Fruit fly (Drosophila melanogaster) whole organism, embryonic: ENCODE measurements around the gene Actn.

ENCODE experiments used
- CG10147 ChIP-seq: fragments of 200-800 bp; sonication (Bioruptor generic); optimal IDR thresholded peaks from 2 replicates; lab custom pipeline; 2019; ENCODE audit warnings: missing biosample characterization, mild to moderate bottlenecking, missing genetic modification characterization, moderate library complexity
- CG1024 ChIP-seq: fragments of 200-800 bp; sonication (Bioruptor generic); IDR thresholded peaks from 2 replicates; pipeline ENCODE4 v1.3.6; 2022; ENCODE audit warnings: missing biosample characterization, missing genetic modification characterization
- CG11504 ChIP-seq: fragments of 200-800 bp; sonication (Bioruptor generic); optimal IDR thresholded peaks from 3 replicates; lab custom pipeline; 2019; ENCODE audit warnings: missing biosample characterization, mild to moderate bottlenecking, missing genetic modification characterization, moderate library complexity
- CG11723 ChIP-seq: fragments of 200-800 bp; sonication (Bioruptor generic); optimal IDR thresholded peaks from 2 replicates; lab custom pipeline; 2017; ENCODE audit warnings: missing biosample characterization, mild to moderate bottlenecking, missing genetic modification characterization
- CG1233 ChIP-seq: fragments of 200-800 bp; sonication (Bioruptor generic); optimal IDR thresholded peaks from 4 replicates; lab custom pipeline; 2018; ENCODE audit warnings: missing biosample characterization, mild to moderate bottlenecking, missing genetic modification characterization
- CG13123 ChIP-seq: fragments of 200-800 bp; sonication (Bioruptor generic); optimal IDR thresholded peaks from 2 replicates; lab custom pipeline; 2016; ENCODE audit warnings: missing biosample characterization, missing genetic modification characterization
- CG13296 ChIP-seq: fragments of 200-800 bp; sonication (Bioruptor generic); optimal IDR thresholded peaks from 3 replicates; lab custom pipeline; 2018; ENCODE audit warnings: missing biosample characterization, mild to moderate bottlenecking, missing genetic modification characterization
- CG14710 ChIP-seq: fragments of 200-800 bp; sonication (Bioruptor generic); optimal IDR thresholded peaks from 3 replicates; lab custom pipeline; 2019; ENCODE audit warnings: missing biosample characterization, mild to moderate bottlenecking, missing genetic modification characterization, moderate library complexity
- CG16863 ChIP-seq: fragments of 200-800 bp; sonication (Bioruptor generic); optimal IDR thresholded peaks from 3 replicates; lab custom pipeline; 2016; ENCODE audit warnings: missing biosample characterization, missing genetic modification characterization
- CG18764 ChIP-seq: fragments of 200-800 bp; sonication (Bioruptor generic); optimal IDR thresholded peaks from 3 replicates; lab custom pipeline; 2016; ENCODE audit warnings: missing biosample characterization, missing genetic modification characterization
- CG34422 ChIP-seq: fragments of 200-800 bp; sonication (Bioruptor generic); IDR thresholded peaks from 3 replicates; pipeline ENCODE4 v1.3.6; 2022; ENCODE audit warnings: missing biosample characterization, missing genetic modification characterization
- CG4617 ChIP-seq: fragments of 200-800 bp; sonication (Bioruptor generic); optimal IDR thresholded peaks from 3 replicates; lab custom pipeline; 2016; ENCODE audit warnings: missing biosample characterization, missing genetic modification characterization, borderline replicate concordance
- CG5245 ChIP-seq: fragments of 200-800 bp; sonication (Bioruptor generic); optimal IDR thresholded peaks from 3 replicates; lab custom pipeline; 2016; ENCODE audit warnings: missing biosample characterization, missing genetic modification characterization
- CG6254 ChIP-seq: fragments of 200-800 bp; sonication (Bioruptor generic); optimal IDR thresholded peaks from 3 replicates; lab custom pipeline; 2017; ENCODE audit warnings: mild to moderate bottlenecking, missing biosample characterization, missing genetic modification reagents, missing genetic modification characterization
- CG6654 ChIP-seq: fragments of 200-800 bp; sonication (Bioruptor generic); optimal IDR thresholded peaks from 2 replicates; lab custom pipeline; 2017; ENCODE audit warnings: missing biosample characterization, mild to moderate bottlenecking, missing genetic modification characterization
- CG6854 ChIP-seq: fragments of 200-800 bp; sonication (Bioruptor generic); optimal IDR thresholded peaks from 3 replicates; lab custom pipeline; 2017; ENCODE audit warnings: missing biosample characterization, mild to moderate bottlenecking, missing genetic modification characterization
- CG8281 ChIP-seq: fragments of 200-800 bp; sonication (Bioruptor generic); optimal IDR thresholded peaks from 2 replicates; lab custom pipeline; 2018; ENCODE audit warnings: missing biosample characterization, mild to moderate bottlenecking, missing genetic modification characterization, moderate library complexity
- CG9817 ChIP-seq: fragments of 200-800 bp; sonication (Bioruptor generic); optimal IDR thresholded peaks from 2 replicates; lab custom pipeline; 2018; ENCODE audit warnings: missing biosample characterization, mild to moderate bottlenecking, missing genetic modification characterization, moderate library complexity
- Doc3 ChIP-seq: fragments of 200-800 bp; sonication (Bioruptor generic); IDR thresholded peaks from 3 replicates; pipeline ENCODE4 v1.3.6; 2022; ENCODE audit warnings: missing biosample characterization, missing genetic modification characterization; ENCODE audit not compliant: partially characterized antibody
- Dref ChIP-seq: fragments of 200-800 bp; sonication (Bioruptor generic); IDR thresholded peaks from 2 replicates; pipeline ENCODE4 v1.3.6; 2022; ENCODE audit warnings: missing biosample characterization, missing genetic modification characterization
- HLH3B ChIP-seq: fragments of 200-800 bp; sonication (Bioruptor generic); IDR thresholded peaks from 2 replicates; pipeline ENCODE4 v1.3.6; 2022; ENCODE audit warnings: missing biosample characterization, missing genetic modification characterization
- HLH4C ChIP-seq: fragments of 200-800 bp; sonication (Bioruptor generic); IDR thresholded peaks from 3 replicates; pipeline ENCODE4 v1.3.6; 2022; ENCODE audit warnings: missing biosample characterization, missing genetic modification characterization; ENCODE audit not compliant: partially characterized antibody
- Meics ChIP-seq: fragments of 200-800 bp; sonication (Bioruptor generic); optimal IDR thresholded peaks from 2 replicates; lab custom pipeline; 2017; ENCODE audit warnings: missing biosample characterization, mild to moderate bottlenecking, missing genetic modification characterization
- Mes4 ChIP-seq: fragments of 200-800 bp; sonication (Bioruptor generic); optimal IDR thresholded peaks from 2 replicates; lab custom pipeline; 2016; ENCODE audit warnings: missing biosample characterization, missing genetic modification characterization
- Ssrp ChIP-seq: fragments of 200-800 bp; sonication (Bioruptor generic); optimal IDR thresholded peaks from 2 replicates; lab custom pipeline; 2018; ENCODE audit warnings: missing biosample characterization, mild to moderate bottlenecking, missing genetic modification characterization, moderate library complexity
- Stat92E ChIP-seq, 3 experiments: fragments of >200 bp in 2 of 3; fragments of 200-800 bp in 1 of 3; sonication (Bioruptor generic) in 1 of 3; optimal IDR thresholded peaks; 2 replicates each; lab custom pipeline; 2017 to 2019; ENCODE audit warnings: missing biosample characterization in 3 of 3, missing genetic modification characterization in 3 of 3, mild to moderate bottlenecking in 1 of 3, moderate library complexity in 1 of 3
- ash1 ChIP-seq: fragments of 200-800 bp; sonication (Bioruptor generic); optimal IDR thresholded peaks from 2 replicates; lab custom pipeline; 2018; ENCODE audit warnings: missing biosample characterization, mild to moderate bottlenecking, missing genetic modification characterization
- az2 ChIP-seq: fragments of 200-800 bp; sonication (Bioruptor generic); optimal IDR thresholded peaks from 3 replicates; lab custom pipeline; 2016; ENCODE audit warnings: missing biosample characterization, missing genetic modification characterization
- bbx ChIP-seq: fragments of 200-800 bp; sonication (Bioruptor generic); IDR thresholded peaks from 2 replicates; pipeline ENCODE4 v1.3.6; 2022; ENCODE audit warnings: missing biosample characterization, missing genetic modification characterization; ENCODE audit not compliant: partially characterized antibody
- chinmo ChIP-seq: fragments of 200-800 bp; sonication (Bioruptor generic); IDR thresholded peaks from 4 replicates; pipeline ENCODE4 v1.3.6; 2022; ENCODE audit warnings: missing biosample characterization, missing genetic modification characterization; ENCODE audit not compliant: partially characterized antibody
- chm ChIP-seq: fragments of 200-800 bp; sonication (Bioruptor generic); IDR thresholded peaks from 2 replicates; pipeline ENCODE4 v1.3.6; 2022; ENCODE audit warnings: missing biosample characterization, missing genetic modification characterization
- dm ChIP-seq: fragments of 200-800 bp; sonication (Bioruptor generic); optimal IDR thresholded peaks from 3 replicates; lab custom pipeline; 2016; ENCODE audit warnings: missing biosample characterization, missing genetic modification characterization
- fd3F ChIP-seq: fragments of 200-800 bp; sonication (Bioruptor generic); optimal IDR thresholded peaks from 2 replicates; lab custom pipeline; 2018; ENCODE audit warnings: missing biosample characterization, mild to moderate bottlenecking, missing genetic modification characterization, moderate library complexity
- gro ChIP-seq: fragments of 200-800 bp; sonication (Bioruptor generic); optimal IDR thresholded peaks from 2 replicates; lab custom pipeline; 2016; ENCODE audit warnings: missing biosample characterization, missing genetic modification characterization
- gsb-n ChIP-seq: fragments of 200-800 bp; sonication (Bioruptor generic); optimal IDR thresholded peaks from 3 replicates; lab custom pipeline; 2018; ENCODE audit warnings: missing biosample characterization, mild to moderate bottlenecking, missing genetic modification characterization
- hb ChIP-seq: fragments of 200-800 bp; sonication (Bioruptor generic); IDR thresholded peaks from 3 replicates; pipeline ENCODE4 v1.3.6; 2022; ENCODE audit warnings: missing biosample characterization, missing genetic modification characterization; ENCODE audit not compliant: partially characterized antibody
- lab ChIP-seq: fragments of 200-800 bp; sonication (Bioruptor generic); optimal IDR thresholded peaks from 3 replicates; lab custom pipeline; 2017; ENCODE audit warnings: missing biosample characterization, missing genetic modification characterization, mild to moderate bottlenecking, moderate library complexity, missing genetic modification reagents
- mam ChIP-seq: fragments of 200-800 bp; sonication (Bioruptor generic); optimal IDR thresholded peaks from 3 replicates; lab custom pipeline; 2016; ENCODE audit warnings: missing biosample characterization, missing genetic modification characterization
- otp ChIP-seq: fragments of 200-800 bp; sonication (Bioruptor generic); IDR thresholded peaks from 3 replicates; pipeline ENCODE4, ENCODE4 v1.3.6; 2022; ENCODE audit warnings: missing biosample characterization, missing genetic modification characterization
- pum ChIP-seq: fragments of 200-800 bp; sonication (Bioruptor generic); optimal IDR thresholded peaks from 2 replicates; lab custom pipeline; 2016; ENCODE audit warnings: missing biosample characterization, missing genetic modification characterization
- rib ChIP-seq: fragments of 200-800 bp; sonication (Bioruptor generic); IDR thresholded peaks from 2 replicates; pipeline ENCODE4 v1.3.6; 2022; ENCODE audit warnings: missing biosample characterization, missing genetic modification characterization
- salm ChIP-seq: fragments of 200-800 bp; sonication (Bioruptor generic); optimal IDR thresholded peaks from 2 replicates; lab custom pipeline; 2018; ENCODE audit warnings: missing biosample characterization, mild to moderate bottlenecking, missing genetic modification characterization
- sens ChIP-seq: fragments of 200-800 bp; sonication (Bioruptor generic); peaks from one replicate; lab custom pipeline; 2016; ENCODE audit warnings: missing biosample characterization, missing genetic modification characterization
- tup ChIP-seq: fragments of 200-800 bp; sonication (Bioruptor generic); optimal IDR thresholded peaks from 2 replicates; lab custom pipeline; 2016; ENCODE audit warnings: missing biosample characterization, mild to moderate bottlenecking, missing genetic modification characterization, moderate library complexity
- zen ChIP-seq: fragments of 200-800 bp; sonication (Bioruptor generic); optimal IDR thresholded peaks from 3 replicates; lab custom pipeline; 2018; ENCODE audit warnings: missing biosample characterization, mild to moderate bottlenecking, missing genetic modification characterization, moderate library complexity
- zf30C ChIP-seq: fragments of 200-800 bp; sonication (Bioruptor generic); optimal IDR thresholded peaks from 3 replicates; lab custom pipeline; 2018; ENCODE audit warnings: missing biosample characterization, mild to moderate bottlenecking, missing genetic modification characterization

Gene Actn

DNA sequence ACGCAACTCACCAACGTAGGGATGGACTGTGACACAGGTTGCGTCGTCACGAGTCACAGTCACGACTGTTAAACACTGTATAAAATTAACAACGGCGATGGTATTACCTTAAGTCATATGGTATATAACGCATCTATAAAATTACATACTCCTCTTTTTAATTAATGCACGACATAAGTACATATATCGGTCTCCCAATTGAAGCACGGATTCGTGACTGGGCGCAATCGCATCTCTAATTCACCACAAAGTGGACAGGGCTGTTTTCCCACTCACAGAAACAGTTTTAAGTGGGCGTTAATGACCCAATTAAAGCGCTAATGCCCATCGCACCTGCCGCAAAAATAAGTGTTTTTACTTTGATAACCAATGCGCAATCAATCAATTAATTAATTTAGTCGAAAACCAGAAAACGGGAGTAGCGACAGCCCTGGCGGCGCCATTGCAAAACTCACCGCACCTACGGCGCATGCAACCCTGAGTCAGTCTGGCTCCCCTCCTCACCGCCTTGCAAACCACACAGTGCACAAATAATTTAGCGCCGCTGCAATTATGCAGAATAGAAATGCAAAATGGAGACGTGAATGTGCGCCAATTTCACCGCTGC, 696 bp downstream of the Actn start, which contains the start of gene CG4313 (continued):
- TF ChIP-seq CG11504 (tag; lab: Kevin White, UChicago) (peak; percentile 73), gsb-n (tag; lab: Kevin White, UChicago) (peak; percentile 37), CG34422 (GFP tag; lab: Robert Waterston, UW) (peak; percentile 55; the same call in 2 of the 3 replicates), HLH4C (GFP tag; lab: Robert Waterston, UW) (peak; percentile 82), Meics (GFP tag; lab: Kevin White, UChicago) (peak; percentile 73), HLH3B (GFP tag; lab: Robert Waterston, UW) (peak; percentile 27; the same call in 1 of the 2 replicates), bbx (GFP tag; lab: Robert Waterston, UW) (peak; percentile 80), CG13296 (GFP tag; lab: Kevin White, UChicago) (peak; percentile 62), dm (GFP tag; lab: Kevin White, UChicago) (peak; percentile 51), CG6854 (GFP tag; lab: Kevin White, UChicago) (no peak), mam (peak; percentile 87), CG8281 (tag; lab: Kevin White, UChicago) (peak; percentile 27), Mes4 (GFP tag; lab: Kevin White, UChicago) (peak; percentile 60), otp (no peak), CG4617 (GFP tag; lab: Kevin White, UChicago) (peak; percentile 25), Doc3 (GFP tag; lab: Robert Waterston, UW) (peak; percentile 92), CG13123 (GFP tag; lab: Kevin White, UChicago) (no peak), pum (GFP tag; lab: Kevin White, UChicago) (peak; percentile 67), CG6254 (peak; percentile 4), CG16863 (GFP tag; lab: Kevin White, UChicago) (peak; percentile 55), Stat92E (GFP tag; optimal IDR thresholded peaks at IDR 0.05; lab: Kevin White, UChicago) (no peak), CG1233 (GFP tag; lab: Kevin White, UChicago) (peak; percentile 70), CG14710 (tag; lab: Kevin White, UChicago) (peak; percentile 70), CG6654 (GFP tag; lab: Kevin White, UChicago) (peak; percentile 4), CG1024 (GFP tag; lab: Robert Waterston, UW) (peak; percentile 36; the same call in 1 of the 2 replicates), CG11723 (GFP tag; lab: Kevin White, UChicago) (peak; percentile 37), gro (peak; percentile 60), tup (GFP tag; lab: Kevin White, UChicago) (peak; percentile 32), chm (no peak), hb (GFP tag; lab: Robert Waterston, UW) (peak; percentile 85), ash1 (GFP tag; lab: Kevin White, UChicago) (no peak), CG9817 (tag; lab: Kevin White, UChicago) (peak; percentile 80), lab (peak; percentile 63), zf30C (GFP tag; lab: Kevin White, UChicago) (no peak), az2 (GFP tag; lab: Kevin White, UChicago) (peak; percentile 59), rib (no peak), zen (tag; lab: Kevin White, UChicago) (peak; percentile 41), CG5245 (GFP tag; lab: Kevin White, UChicago) (peak; percentile 58), Ssrp (peak; percentile 53), fd3F (GFP tag; lab: Kevin White, UChicago) (peak; percentile 40), CG18764 (GFP tag; lab: Kevin White, UChicago) (peak; percentile 12), chinmo (GFP tag; lab: Robert Waterston, UW) (peak; percentile 41; the same call in 1 of the 4 replicates), CG10147 (GFP tag; lab: Kevin White, UChicago) (peak; percentile 70), sens (GFP tag; lab: Kevin White, UChicago) (peak; percentile 97), Dref (GFP tag; lab: Robert Waterston, UW) (no peak), salm (tag; lab: Kevin White, UChicago) (no peak)
